Worm (Caenorhabditis elegans) whole organism, L2 larva: Measurements from ENCODE around the gene acs-10.

Experiments
- ZK546.5 ChIP-seq: sonication (generic microtip); optimal IDR thresholded peaks from 2 replicates; lab custom pipeline; 2017; ENCODE audit warnings: missing biosample characterization, missing genetic modification characterization
- elt-1 ChIP-seq: fragments of 150-350 bp; optimal IDR thresholded peaks from 2 replicates; lab custom pipeline; 2014; ENCODE audit warnings: missing biosample characterization, missing genetic modification characterization
- lin-39 ChIP-seq: fragments of 150-350 bp; optimal IDR thresholded peaks from 2 replicates; lab custom pipeline; 2014; ENCODE audit warnings: missing biosample characterization, missing genetic modification reagents, missing genetic modification characterization
- lsy-2 ChIP-seq, 2 experiments: fragments of 150-350 bp in 1 of 2; sonication (generic microtip) in 1 of 2; optimal IDR thresholded peaks; 2 replicates each; lab custom pipeline; 2014 to 2017; ENCODE audit warnings: missing biosample characterization in 2 of 2, missing genetic modification characterization in 2 of 2
- mdl-1 ChIP-seq, 2 experiments: fragments of 150-350 bp in 1 of 2; sonication (generic microtip) in 1 of 2; optimal IDR thresholded peaks; 2 replicates each; lab custom pipeline; 2017; ENCODE audit warnings: missing biosample characterization in 2 of 2, missing genetic modification characterization in 2 of 2
- nhr-77 ChIP-seq: fragments of 150-350 bp; optimal IDR thresholded peaks from 2 replicates; lab custom pipeline; 2014; ENCODE audit warnings: missing biosample characterization, missing genetic modification characterization
- sem-4 ChIP-seq: fragments of 150-350 bp; optimal IDR thresholded peaks from 2 replicates; lab custom pipeline; 2014; ENCODE audit warnings: missing biosample characterization, missing genetic modification reagents, missing genetic modification characterization
- sma-9 ChIP-seq, 2 experiments: fragments of 150-350 bp in 1 of 2; sonication (generic microtip) in 1 of 2; optimal IDR thresholded peaks; 2 replicates each; lab custom pipeline; 2014 to 2016; ENCODE audit warnings: missing genetic modification characterization in 2 of 2, mild to moderate bottlenecking in 1 of 2, missing biosample characterization in 1 of 2, missing compliant biosample characterization in 1 of 2, missing genetic modification reagents in 1 of 2, moderate library complexity in 1 of 2
- snpc-4 ChIP-seq: fragments of 150-350 bp; optimal IDR thresholded peaks from 2 replicates; lab custom pipeline; 2014; ENCODE audit warnings: missing biosample characterization, missing genetic modification characterization
- unc-62 ChIP-seq: fragments of 150-350 bp; optimal IDR thresholded peaks from 2 replicates; lab custom pipeline; 2014; ENCODE audit warnings: missing biosample characterization, missing genetic modification reagents, missing genetic modification characterization
- ztf-11 ChIP-seq: sonication (generic microtip); optimal IDR thresholded peaks from 2 replicates; lab custom pipeline; 2017; ENCODE audit warnings: missing biosample characterization, missing genetic modification characterization

DNA sequence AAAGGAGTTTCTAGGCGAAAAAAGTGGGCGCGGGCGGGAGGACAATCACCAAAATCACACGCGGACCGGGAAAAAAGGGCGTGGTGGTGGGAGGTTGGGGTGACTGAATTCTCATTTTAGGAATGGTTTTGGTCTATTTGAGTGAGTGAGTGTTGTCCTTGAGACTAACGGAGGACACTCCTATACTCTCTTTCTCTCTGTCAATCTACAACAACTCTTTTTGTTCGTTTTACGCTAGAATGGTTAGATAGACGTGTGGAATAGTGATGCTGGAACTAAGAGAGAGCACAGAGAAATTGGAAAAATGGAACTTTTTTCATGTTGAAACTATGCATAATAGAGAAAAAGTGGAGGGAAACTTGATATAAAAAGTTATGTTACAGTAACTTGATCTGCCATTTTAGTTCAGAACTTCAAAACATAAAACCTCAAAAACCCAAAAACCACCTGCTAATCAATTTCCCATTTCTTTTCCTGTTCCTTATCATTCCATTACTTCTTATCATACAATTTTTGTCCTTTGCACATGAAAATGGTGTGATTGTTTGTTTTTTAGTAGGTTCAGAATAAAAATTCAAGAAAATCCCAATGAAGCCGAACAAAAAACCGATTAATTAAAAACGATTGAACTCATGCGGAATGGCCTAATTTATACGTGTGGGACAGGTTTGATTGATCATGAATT, 11.4 kb upstream of the acs-10 start:
- no peak for TF ChIP-seq ZK546.5 (tag; lab: Kevin White, UChicago)
- no peak for TF ChIP-seq ztf-11 (tag; lab: Kevin White, UChicago)
- no peak for TF ChIP-seq lin-39
- TF ChIP-seq nhr-77 (tag; lab: Kevin White, UChicago) = no peak
- no peak for TF ChIP-seq sma-9 (GFP tag; optimal IDR thresholded peaks at IDR 0.05; lab: Kevin White, UChicago)
- TF ChIP-seq sma-9 (tag; optimal IDR thresholded peaks at IDR 0.05; lab: Kevin White, UChicago) = no peak
- no peak for TF ChIP-seq elt-1 (tag; lab: Kevin White, UChicago)
- no peak for TF ChIP-seq mdl-1 (tag; optimal IDR thresholded peaks at IDR 0.05; lab: Kevin White, UChicago)
- TF ChIP-seq snpc-4 = no peak
- TF ChIP-seq unc-62 (GFP tag; lab: Kevin White, UChicago) = no peak
- TF ChIP-seq lsy-2 (tag; optimal IDR thresholded peaks at IDR 0.05; lab: Kevin White, UChicago) = no peak
- no peak for TF ChIP-seq sem-4 (tag; lab: Kevin White, UChicago)
